Worm (Caenorhabditis elegans): ENCODE results near the gene Y38H6C.8.

ce11 chrV:20489102-20489501 is 24.7 kb upstream of the Y38H6C.8 start, which contains the start of gene srbc-78:
- TF ChIP-seq pbrm-1 (GFP tag; IDR thresholded peaks at IDR 0.05): no peak
- no peak for TF ChIP-seq nfya-1 (tag; optimal IDR thresholded peaks at IDR 0.05; ENCODE audit: borderline replicate concordance, insufficient read depth)
- TF ChIP-seq nfya-2 (GFP tag; IDR thresholded peaks at IDR 0.05): no peak
- TF ChIP-seq ztf-6 (GFP tag; IDR thresholded peaks at IDR 0.05): no peak
- no peak for TF ChIP-seq nhr-90 (tag; optimal IDR thresholded peaks at IDR 0.05)
- TF ChIP-seq repo-1 (tag; optimal IDR thresholded peaks at IDR 0.05): no peak
- TF ChIP-seq unc-62 (GFP tag; optimal IDR thresholded peaks at IDR 0.05): no peak
- no peak for TF ChIP-seq K11D2.4 (GFP tag; IDR thresholded peaks at IDR 0.05)
- TF ChIP-seq Y67H2A.10 (GFP tag; conservative IDR thresholded peaks at IDR 0.05): no peak
- no peak for TF ChIP-seq let-607 (tag; optimal IDR thresholded peaks at IDR 0.05)
- no peak for TF ChIP-seq ceh-79 (tag; optimal IDR thresholded peaks at IDR 0.05)
- TF ChIP-seq him-1 (tag; optimal IDR thresholded peaks at IDR 0.05): no peak
- no peak for TF ChIP-seq hlh-26 (GFP tag; conservative IDR thresholded peaks at IDR 0.05)
- no peak for TF ChIP-seq nhr-80 (tag; optimal IDR thresholded peaks at IDR 0.05)

Data from whole organism, young adult.